Worm (Caenorhabditis elegans) whole organism, L4 larva: ENCODE measurements around the gene ccm-3.

ENCODE experiments used
- F37D6.2 ChIP-seq: sonication (generic microtip); optimal IDR thresholded peaks from 2 replicates; lab custom pipeline; 2016; ENCODE audit warnings: mild to moderate bottlenecking, missing genetic modification characterization, missing compliant biosample characterization
- F44E2.7 ChIP-seq: fragments of 200-800 bp; sonication (Bioruptor generic); IDR thresholded peaks from 2 replicates; pipeline ENCODE4 v2.1.2; 2022; ENCODE audit warnings: missing genetic modification characterization, missing compliant biosample characterization
- R02D3.7 ChIP-seq: fragments of 150-350 bp; sonication (generic microtip); optimal IDR thresholded peaks from 3 replicates; lab custom pipeline; 2014; ENCODE audit warnings: missing biosample characterization, missing genetic modification characterization
- aly-2 ChIP-seq: sonication (generic microtip); optimal IDR thresholded peaks from 2 replicates; lab custom pipeline; 2018; ENCODE audit warnings: missing biosample characterization, missing genetic modification characterization
- arid-1 ChIP-seq: fragments of 200-800 bp; sonication (Bioruptor generic); conservative IDR thresholded peaks from 2 replicates; pipeline ENCODE4 v1.3.6; 2022; ENCODE audit warnings: missing genetic modification reagents, missing genetic modification characterization, missing compliant biosample characterization
- ceh-20 ChIP-seq: fragments of 200-800 bp; sonication (Bioruptor generic); IDR thresholded peaks from 2 replicates; pipeline ENCODE4 v1.3.6; 2022; ENCODE audit warnings: missing genetic modification reagents, missing genetic modification characterization, missing compliant biosample characterization
- daf-16 ChIP-seq, 3 experiments: sonication (generic microtip); optimal IDR thresholded peaks; 2 replicates each; lab custom pipeline; 2016 to 2017; ENCODE audit warnings: missing genetic modification characterization in 3 of 3, missing genetic modification reagents in 3 of 3, mild to moderate bottlenecking in 2 of 3, missing compliant biosample characterization in 2 of 3, missing biosample characterization in 1 of 3, moderate library complexity in 1 of 3
- daf-19 ChIP-seq: fragments of 200-800 bp; sonication (Bioruptor generic); conservative IDR thresholded peaks from 2 replicates; pipeline ENCODE4 v1.3.6; 2022; ENCODE audit warnings: missing genetic modification characterization, missing compliant biosample characterization
- daf-8 ChIP-seq: fragments of 200-800 bp; sonication (Bioruptor generic); IDR thresholded peaks from 2 replicates; pipeline ENCODE4 v1.3.6; 2022; ENCODE audit warnings: missing genetic modification characterization, missing compliant biosample characterization
- dmd-6 ChIP-seq: fragments of 200-800 bp; sonication (Bioruptor generic); IDR thresholded peaks from 2 replicates; pipeline ENCODE4 v1.3.6; 2022; ENCODE audit warnings: missing genetic modification reagents, missing genetic modification characterization, missing compliant biosample characterization
- dve-1 ChIP-seq: sonication (generic microtip); optimal IDR thresholded peaks from 2 replicates; lab custom pipeline; 2017; ENCODE audit warnings: antibody characterized with exemption, mild to moderate bottlenecking, missing genetic modification characterization, missing compliant biosample characterization; ENCODE audit not compliant: insufficient read depth
- egl-27 ChIP-seq: sonication (generic microtip); optimal IDR thresholded peaks from 3 replicates; lab custom pipeline; 2017; ENCODE audit warnings: missing biosample characterization, missing genetic modification reagents, missing genetic modification characterization
- egl-43 ChIP-seq: fragments of 200-800 bp; sonication (Bioruptor generic); IDR thresholded peaks from 2 replicates; pipeline ENCODE4 v1.3.6; 2022; ENCODE audit warnings: missing genetic modification reagents, missing genetic modification characterization, missing compliant biosample characterization
- hlh-11 ChIP-seq: fragments of 200-800 bp; sonication (Bioruptor generic); optimal IDR thresholded peaks from 2 replicates; lab custom pipeline; 2018; ENCODE audit warnings: mild to moderate bottlenecking, missing genetic modification characterization, missing compliant biosample characterization
- hmg-1.1 ChIP-seq: fragments of 200-800 bp; sonication (Bioruptor generic); IDR thresholded peaks from 2 replicates; pipeline ENCODE4 v1.3.6; 2022; ENCODE audit warnings: missing genetic modification reagents, missing genetic modification characterization, missing compliant biosample characterization
- jun-1 ChIP-seq: fragments of 150-350 bp; optimal IDR thresholded peaks from 2 replicates; lab custom pipeline; 2014; ENCODE audit warnings: missing biosample characterization, missing genetic modification reagents, missing genetic modification characterization
- lin-38 ChIP-seq: fragments of 200-800 bp; sonication (Bioruptor generic); IDR thresholded peaks from 2 replicates; pipeline ENCODE4 v1.3.6; 2022; ENCODE audit warnings: missing genetic modification reagents, missing genetic modification characterization, missing compliant biosample characterization
- lsy-2 ChIP-seq, 2 experiments: fragments of 150-350 bp in 1 of 2; sonication (generic microtip) in 1 of 2; optimal IDR thresholded peaks; 2 replicates each; lab custom pipeline; 2014 to 2017; ENCODE audit warnings: missing biosample characterization in 2 of 2, missing genetic modification characterization in 2 of 2
- mdt-29 ChIP-seq: fragments of 200-800 bp; sonication (Bioruptor generic); IDR thresholded peaks from 2 replicates; pipeline ENCODE4 v1.3.6; 2022; ENCODE audit warnings: missing genetic modification reagents, missing genetic modification characterization, missing compliant biosample characterization
- mes-2 ChIP-seq: sonication (generic microtip); optimal IDR thresholded peaks from 2 replicates; lab custom pipeline; 2016; ENCODE audit warnings: missing genotype, mild to moderate bottlenecking, missing genetic modification characterization, missing compliant biosample characterization; ENCODE audit not compliant: poor library complexity, severe bottlenecking
- mxl-2 ChIP-seq: fragments of 200-800 bp; sonication (Bioruptor generic); conservative IDR thresholded peaks from 2 replicates; pipeline ENCODE4 v1.3.6; 2022; ENCODE audit warnings: missing genetic modification reagents, missing genetic modification characterization, missing compliant biosample characterization
- nhr-10 ChIP-seq: fragments of 150-350 bp; optimal IDR thresholded peaks from 2 replicates; lab custom pipeline; 2014; ENCODE audit warnings: missing biosample characterization, missing genetic modification characterization
- nhr-28 ChIP-seq: fragments of 150-350 bp; optimal IDR thresholded peaks from 2 replicates; lab custom pipeline; 2014; ENCODE audit warnings: missing biosample characterization, missing genetic modification characterization
- nhr-41 ChIP-seq: fragments of 200-800 bp; sonication (Bioruptor generic); IDR thresholded peaks from 2 replicates; pipeline ENCODE4 v1.3.6; 2022; ENCODE audit warnings: missing genetic modification reagents, missing genetic modification characterization, missing compliant biosample characterization
- nhr-76 ChIP-seq: fragments of 150-350 bp; optimal IDR thresholded peaks from 2 replicates; lab custom pipeline; 2014; ENCODE audit warnings: missing biosample characterization, missing genetic modification characterization
- pha-4 ChIP-seq, 2 experiments: fragments of 150-350 bp in 1 of 2; fragments of 200-800 bp in 1 of 2; sonication (Bioruptor generic) in 1 of 2; IDR thresholded peaks in 1 of 2; optimal IDR thresholded peaks in 1 of 2; 2 replicates each; pipeline versions ENCODE4 v1.3.6 to Lab custom; 2014 to 2022; ENCODE audit warnings: missing genetic modification characterization in 2 of 2, missing genetic modification reagents in 2 of 2, missing biosample characterization in 1 of 2, missing compliant biosample characterization in 1 of 2
- pqm-1 ChIP-seq: sonication (generic microtip); optimal IDR thresholded peaks from 2 replicates; lab custom pipeline; 2017; ENCODE audit warnings: missing biosample characterization, missing genetic modification characterization
- set-16 ChIP-seq: fragments of 200-800 bp; sonication (Bioruptor generic); IDR thresholded peaks from 2 replicates; pipeline ENCODE4 v1.3.6; 2022; ENCODE audit warnings: missing genetic modification reagents, missing genetic modification characterization, missing compliant biosample characterization
- snpc-1.2 ChIP-seq: fragments of 200-800 bp; sonication (Bioruptor generic); IDR thresholded peaks from 2 replicates; pipeline ENCODE4 v1.3.6; 2022; ENCODE audit warnings: missing genetic modification reagents, missing genetic modification characterization, missing compliant biosample characterization
- tag-97 ChIP-seq: fragments of 200-800 bp; sonication (Bioruptor generic); IDR thresholded peaks from 2 replicates; pipeline ENCODE4 v1.3.6; 2022; ENCODE audit warnings: missing genetic modification characterization, missing compliant biosample characterization
- tra-1 ChIP-seq: fragments of 200-800 bp; sonication (Bioruptor generic); IDR thresholded peaks from 2 replicates; pipeline ENCODE4 v1.3.6; 2022; ENCODE audit warnings: missing genetic modification reagents, missing genetic modification characterization, missing compliant biosample characterization
- unc-62 ChIP-seq, 3 experiments: fragments of 150-350 bp in 1 of 3; sonication (generic microtip); optimal IDR thresholded peaks in 2 of 3; peaks in 1 of 3; 1 replicate in 1 of 3; 2 replicates in 2 of 3; lab custom pipeline; 2014 to 2017; ENCODE audit warnings: missing biosample characterization in 3 of 3, missing genetic modification characterization in 3 of 3, missing genetic modification reagents in 3 of 3, missing genotype in 1 of 3
- ztf-7 ChIP-seq: fragments of 150-350 bp; optimal IDR thresholded peaks from 2 replicates; lab custom pipeline; 2014; ENCODE audit warnings: missing biosample characterization, missing genetic modification characterization

ccm-3 gene

DNA sequence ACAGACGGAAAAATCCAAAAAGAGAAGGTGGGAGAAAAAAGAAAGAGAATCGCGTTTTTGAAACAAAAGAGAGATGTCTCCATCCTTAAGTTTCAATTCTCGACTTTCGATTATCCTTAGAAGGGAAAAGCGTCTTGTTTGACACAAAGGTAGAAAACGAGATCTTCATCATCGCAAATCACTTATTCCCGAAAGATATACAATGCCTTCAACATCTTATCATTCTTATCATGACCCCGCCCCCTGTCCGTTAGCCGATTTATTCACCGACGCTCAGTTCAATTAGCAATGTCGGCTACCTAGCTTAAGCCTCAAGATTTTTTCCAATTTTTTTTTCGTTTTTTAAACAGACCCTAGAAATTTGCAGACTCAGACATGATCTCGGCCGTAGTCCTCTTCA lies 8.1 kb downstream of the ccm-3 start, which contains the start of gene C14A4.9:
Gene C14A4.9 (plus strand): TSS at position 368 of the 400 bp plus-strand sequence.
- TF ChIP-seq nhr-76: no peak

ce11 chrII:10598039-10598438 lies 9.0 kb downstream of the ccm-3 start, which contains the start of gene C14A4.8:
TSS of gene C14A4.8 (minus strand) at chrII:10598139.
- TF ChIP-seq unc-62 (GFP tag; optimal IDR thresholded peaks at IDR 0.05 in 1 of 2; lab: Kevin White, UChicago) (peak in 1 of 2 experiments; percentile 83), unc-62 (tag; optimal IDR thresholded peaks at IDR 0.05; lab: Kevin White, UChicago) (no peak), ceh-20 (no peak)
- TF ChIP-seq, all 104 proteins: peak for 1

ce11 chrII:10596462-10596861 lies 10.6 kb downstream of the ccm-3 start, which contains the start of gene C14A4.7:
TSS of gene C14A4.7 (minus strand) at chrII:10596562.
- TF ChIP-seq arid-1 (GFP tag; lab: Robert Waterston, UW) (no peak), dve-1 (tag; lab: Kevin White, UChicago) (peak; percentile 9), pqm-1 (tag; lab: Kevin White, UChicago) (peak; percentile 21), set-16 (no peak)

DNA sequence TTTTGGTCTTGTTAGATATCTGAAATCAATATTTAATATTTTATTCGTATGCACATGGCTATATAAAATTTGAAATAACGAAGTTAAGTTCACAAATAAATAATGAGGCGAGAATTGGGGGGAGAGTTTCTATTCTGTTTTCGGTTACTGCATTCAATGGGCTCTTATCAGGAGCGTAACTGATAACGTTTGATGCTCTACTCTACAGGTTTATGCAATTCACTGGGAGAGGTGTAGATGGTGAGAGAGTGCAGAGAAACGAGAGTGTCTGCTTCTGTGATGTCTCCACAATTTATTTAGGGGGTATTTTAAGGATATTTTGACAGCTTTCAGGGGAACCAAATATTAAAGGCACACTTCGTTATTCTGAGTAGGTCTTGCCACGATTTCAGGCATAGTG lies 12.3 kb downstream of the ccm-3 start, which contains the start of gene C14A4.6:
Gene C14A4.6 (minus strand): TSS at position 19 of the 400 bp plus-strand sequence.
- TF ChIP-seq egl-43 (GFP tag; lab: Robert Waterston, UW): no peak
- no peak for TF ChIP-seq tag-97
- TF ChIP-seq lsy-2 (tag; optimal IDR thresholded peaks at IDR 0.05; lab: Kevin White, UChicago): no peak
- no peak for TF ChIP-seq aly-2 (tag; lab: Kevin White, UChicago)
- TF ChIP-seq nhr-76: no peak
- TF ChIP-seq daf-8 (GFP tag; lab: Robert Waterston, UW): no peak
- TF ChIP-seq hlh-11 (tag; lab: Kevin White, UChicago): peak; percentile 43
- TF ChIP-seq daf-16 (GFP tag; optimal IDR thresholded peaks at IDR 0.05; lab: Kevin White, UChicago): no peak
- peak; percentile 76 for TF ChIP-seq daf-16 (tag; optimal IDR thresholded peaks at IDR 0.05; lab: Kevin White, UChicago)
- TF ChIP-seq nhr-28 (tag; lab: Kevin White, UChicago): peak; percentile 81
- TF ChIP-seq dmd-6 (GFP tag; lab: Robert Waterston, UW): peak; percentile 47; the same call in 1 of the 2 replicates
- TF ChIP-seq pqm-1 (tag; lab: Kevin White, UChicago): peak; percentile 88
- TF ChIP-seq mes-2 (tag; lab: Kevin White, UChicago): peak; percentile 35
- no peak for TF ChIP-seq mdt-29 (GFP tag; lab: Robert Waterston, UW)
- peak; percentile 79 for TF ChIP-seq dve-1 (tag; lab: Kevin White, UChicago)

ce11 chrII:10594312-10594711 lies 12.8 kb downstream of the ccm-3 start:
- TF ChIP-seq mxl-2 (GFP tag; lab: Robert Waterston, UW) (no peak), aly-2 (tag; lab: Kevin White, UChicago) (no peak), dmd-6 (GFP tag; lab: Robert Waterston, UW) (no peak), nhr-76 (no peak)

DNA sequence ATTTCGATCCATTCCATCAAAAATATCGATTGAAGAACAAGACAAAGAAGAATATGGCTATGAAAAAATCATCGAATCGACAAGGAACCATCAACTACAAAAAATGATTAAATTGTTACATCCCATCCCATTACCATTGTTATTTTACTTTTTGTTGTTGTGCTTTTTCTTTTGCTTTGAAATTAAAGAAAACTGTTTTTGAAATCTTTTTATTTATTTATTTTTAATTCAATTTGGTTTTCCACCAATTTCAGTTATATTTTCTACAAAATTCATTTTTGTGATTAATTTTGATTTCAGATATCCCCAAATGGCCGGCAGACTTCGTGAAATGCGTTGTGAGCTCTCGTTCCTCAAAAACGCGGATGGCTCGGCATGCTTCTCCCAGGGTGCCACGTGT lies 14.6 kb downstream of the ccm-3 start, which contains the start of gene crn-5:
Gene crn-5 (plus strand): TSS at position 301 of the 400 bp plus-strand sequence.
- TF ChIP-seq nhr-76 (no peak), hmg-1.1 (GFP tag; lab: Robert Waterston, UW) (no peak), snpc-1.2 (GFP tag; lab: Robert Waterston, UW) (no peak), nhr-10 (no peak), ztf-7 (tag; lab: Kevin White, UChicago) (no peak), R02D3.7 (tag; lab: Kevin White, UChicago) (no peak), egl-27 (no peak), tra-1 (GFP tag; lab: Robert Waterston, UW) (no peak), F37D6.2 (tag; lab: Kevin White, UChicago) (no peak), daf-19 (GFP tag; lab: Robert Waterston, UW) (no peak), nhr-41 (GFP tag; lab: Robert Waterston, UW) (no peak), lin-38 (GFP tag; lab: Robert Waterston, UW) (no peak), pha-4 (GFP tag; IDR thresholded peaks at IDR 0.05; lab: Robert Waterston, UW) (no peak), pha-4 (tag; optimal IDR thresholded peaks at IDR 0.05; lab: Kevin White, UChicago) (no peak), jun-1 (tag; lab: Kevin White, UChicago) (no peak), F44E2.7 (GFP tag; lab: Robert Waterston, UW) (no peak)
